Fruit fly (Drosophila melanogaster) whole organism: ENCODE results near the gene Npc2h.

ENCODE experiments used
- Dll ChIP-seq: fragments of >200 bp; optimal IDR thresholded peaks from 2 replicates; lab custom pipeline; 2017
- usp ChIP-seq: fragments of >200 bp; optimal IDR thresholded peaks from 2 replicates; lab custom pipeline; 2017; ENCODE audit warnings: missing biosample characterization, missing genetic modification characterization, mixed read lengths

DNA sequence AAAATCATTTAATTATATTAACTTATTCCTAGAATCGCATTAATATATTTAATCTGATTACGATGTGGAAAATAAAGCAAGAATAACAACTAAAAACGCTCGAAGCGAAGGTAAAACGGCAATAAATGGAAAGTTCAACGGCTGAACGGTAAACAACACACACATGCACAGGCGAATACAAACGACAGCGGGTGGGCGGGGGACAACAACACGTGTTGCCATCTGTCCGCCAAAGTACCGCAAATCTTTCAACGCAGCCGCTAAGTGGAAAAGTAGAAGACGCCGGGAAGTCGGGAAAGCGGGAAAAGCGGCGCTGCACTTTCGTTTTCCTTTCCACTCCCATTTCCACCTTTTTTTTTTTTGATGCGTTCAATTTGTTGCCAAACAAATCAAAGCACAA, 36.5 kb upstream of the Npc2h start:
- no peak for TF ChIP-seq usp (GFP tag; lab: Kevin White, UChicago)
- TF ChIP-seq Dll (lab: Kevin White, UChicago), result no peak
